Fruit fly (Drosophila melanogaster) whole organism: ENCODE data around the gene Pomp.

Experiments
- Dll ChIP-seq: fragments of >200 bp; optimal IDR thresholded peaks from 2 replicates; lab custom pipeline; 2017
- pan ChIP-seq: fragments of >200 bp; optimal IDR thresholded peaks from 2 replicates; lab custom pipeline; 2017
- psq ChIP-seq: fragments of >200 bp; optimal IDR thresholded peaks from 2 replicates; lab custom pipeline; 2017
- usp ChIP-seq: fragments of >200 bp; optimal IDR thresholded peaks from 2 replicates; lab custom pipeline; 2017; ENCODE audit warnings: missing biosample characterization, missing genetic modification characterization, mixed read lengths

- TF ChIP-seq usp (GFP tag; lab: Kevin White, UChicago) (no peak), pan (lab: Kevin White, UChicago) (no peak), psq (no peak), Dll (lab: Kevin White, UChicago) (no peak)
These were observed 50.4 kb downstream of the Pomp start, which contains the start of gene Spn38F for dm6 chr2L:20837885-20838284.
